Worm (Caenorhabditis elegans): Measurements from ENCODE around the gene Y75B8A.31.

The Y75B8A.31 gene

ce11 chrIII:12344940-12345339 lies 6.5 kb upstream of the Y75B8A.31 start:
- TF ChIP-seq nfya-1 (tag; optimal IDR thresholded peaks at IDR 0.05) (peak; percentile 99), ttx-3 (tag; optimal IDR thresholded peaks at IDR 0.05) (no peak)

ce11 chrIII:12349027-12349426 lies 2.4 kb upstream of the Y75B8A.31 start:
- TF ChIP-seq nfya-1 (tag; optimal IDR thresholded peaks at IDR 0.05), result peak; percentile 81
- no peak for TF ChIP-seq ceh-48 (tag; optimal IDR thresholded peaks at IDR 0.05)

ce11 chrIII:12356588-12356987 lies 5.1 kb downstream of the Y75B8A.31 start:
- TF ChIP-seq F13H6.1 (tag; optimal IDR thresholded peaks at IDR 0.05), result no peak
- no peak for TF ChIP-seq ceh-6 (GFP tag; optimal IDR thresholded peaks at IDR 0.05)
- TF ChIP-seq syd-9 (tag; optimal IDR thresholded peaks at IDR 0.05), result no peak
- TF ChIP-seq pha-4 (tag; optimal IDR thresholded peaks at IDR 0.05), result no peak
- no peak for TF ChIP-seq unc-86 (tag; optimal IDR thresholded peaks at IDR 0.05)
- no peak for TF ChIP-seq pax-1 (tag; optimal IDR thresholded peaks at IDR 0.05)
- TF ChIP-seq K09A11.1 (tag; optimal IDR thresholded peaks at IDR 0.05; ENCODE audit: insufficient read depth), result no peak
- no peak for TF ChIP-seq ets-4 (tag; optimal IDR thresholded peaks at IDR 0.05)
- TF ChIP-seq fax-1 (tag; optimal IDR thresholded peaks at IDR 0.05), result no peak
- no peak for TF ChIP-seq sox-2 (GFP tag; IDR thresholded peaks at IDR 0.05)
- no peak for TF ChIP-seq pat-9 (tag; optimal IDR thresholded peaks at IDR 0.05)
- no peak for TF ChIP-seq pqm-1 (tag; optimal IDR thresholded peaks at IDR 0.05)
- TF ChIP-seq nhr-232 (tag; optimal IDR thresholded peaks at IDR 0.05), result no peak
- no peak for TF ChIP-seq dmd-4 (tag; optimal IDR thresholded peaks at IDR 0.05; ENCODE audit: borderline replicate concordance)
- TF ChIP-seq nfya-1 (tag; optimal IDR thresholded peaks at IDR 0.05), result no peak
- TF ChIP-seq fkh-6 (tag; optimal IDR thresholded peaks at IDR 0.05), result no peak
- no peak for TF ChIP-seq lin-11 (tag; optimal IDR thresholded peaks at IDR 0.05)
- TF ChIP-seq madf-2 (tag; optimal IDR thresholded peaks at IDR 0.05), result no peak
- no peak for TF ChIP-seq ceh-19 (GFP tag; optimal IDR thresholded peaks at IDR 0.05)
- TF ChIP-seq mec-3 (tag; optimal IDR thresholded peaks at IDR 0.05; ENCODE audit: borderline replicate concordance), result no peak

- TF ChIP-seq ceh-6 (GFP tag; optimal IDR thresholded peaks at IDR 0.05) (no peak), lin-11 (tag; optimal IDR thresholded peaks at IDR 0.05) (no peak), ets-4 (tag; optimal IDR thresholded peaks at IDR 0.05) (no peak), hlh-15 (tag; optimal IDR thresholded peaks at IDR 0.05) (no peak), sox-4 (tag; optimal IDR thresholded peaks at IDR 0.05) (no peak), F13H6.1 (tag; optimal IDR thresholded peaks at IDR 0.05) (no peak), dmd-4 (tag; optimal IDR thresholded peaks at IDR 0.05; ENCODE audit: borderline replicate concordance) (no peak), gmeb-2 (tag; optimal IDR thresholded peaks at IDR 0.05) (no peak), lim-6 (tag; optimal IDR thresholded peaks at IDR 0.05) (no peak), nfya-1 (tag; optimal IDR thresholded peaks at IDR 0.05) (no peak), pag-3 (tag; optimal IDR thresholded peaks at IDR 0.05; ENCODE audit: borderline replicate concordance) (no peak), fkh-10 (GFP tag; optimal IDR thresholded peaks at IDR 0.05) (no peak), elt-2 (tag; optimal IDR thresholded peaks at IDR 0.05) (no peak), syd-9 (tag; optimal IDR thresholded peaks at IDR 0.05) (no peak)
These were observed 7.0 kb downstream of the Y75B8A.31 start, which contains the start of gene Y75B8A.32 for ce11 chrIII:12358461-12358860. Gene Y75B8A.32, minus strand, starts transcription at chrIII:12358561.

ce11 chrIII:12359265-12359664 lies 7.8 kb downstream of the Y75B8A.31 start, which contains the start of gene Y75B8A.34:
Gene Y75B8A.34, plus strand, starts transcription at chrIII:12359565.
- no peak for TF ChIP-seq Y22D7AL.16 (tag; optimal IDR thresholded peaks at IDR 0.05)
- TF ChIP-seq ceh-24 (tag; optimal IDR thresholded peaks at IDR 0.05), result no peak
- TF ChIP-seq mec-3 (tag; optimal IDR thresholded peaks at IDR 0.05; ENCODE audit: borderline replicate concordance), result no peak
- no peak for TF ChIP-seq fkh-10 (GFP tag; optimal IDR thresholded peaks at IDR 0.05)
- no peak for TF ChIP-seq unc-55 (GFP tag; optimal IDR thresholded peaks at IDR 0.05)
- no peak for TF ChIP-seq ceh-18 (tag; optimal IDR thresholded peaks at IDR 0.05)
- no peak for TF ChIP-seq ceh-22 (tag; optimal IDR thresholded peaks at IDR 0.05)
- no peak for TF ChIP-seq pat-9 (tag; optimal IDR thresholded peaks at IDR 0.05)
- TF ChIP-seq sox-2 (GFP tag; IDR thresholded peaks at IDR 0.05), result no peak
- no peak for TF ChIP-seq ceh-14 (tag; optimal IDR thresholded peaks at IDR 0.05)
- no peak for TF ChIP-seq pqm-1 (tag; optimal IDR thresholded peaks at IDR 0.05)
- no peak for TF ChIP-seq unc-86 (tag; optimal IDR thresholded peaks at IDR 0.05)
